Worm (Caenorhabditis elegans): ENCODE results near the gene Y49G5A.1.
"Not testable (repeated sequence)": the region's sequence is repeated elsewhere in the genome, so short reads cannot be mapped to it uniquely, and the experiment has no call there.

- TF ChIP-seq mdl-1 (tag; optimal IDR thresholded peaks at IDR 0.05); unc-98 (GFP tag; IDR thresholded peaks at IDR 0.05); dpl-1 (GFP tag; optimal IDR thresholded peaks at IDR 0.05); nhr-12 (tag; optimal IDR thresholded peaks at IDR 0.05); blmp-1 (tag; optimal IDR thresholded peaks at IDR 0.05); ces-1 (GFP tag; optimal IDR thresholded peaks at IDR 0.05); dsc-1 (tag; optimal IDR thresholded peaks at IDR 0.05); zag-1 (tag; optimal IDR thresholded peaks at IDR 0.05); skn-1 (tag; optimal IDR thresholded peaks at IDR 0.05); nhr-77 (tag; optimal IDR thresholded peaks at IDR 0.05); egl-27 (tag; optimal IDR thresholded peaks at IDR 0.05); efl-3 (GFP tag; optimal IDR thresholded peaks at IDR 0.05); nhr-85 (tag): not testable (repeated sequence)
Observed at ce11 chrV:5284270-5284980, 2.7 kb downstream of the Y49G5A.1 start.

Measured in whole organism, L1 larva.